Worm (Caenorhabditis elegans): Measurements from ENCODE around the gene F26D11.2.

DNA sequence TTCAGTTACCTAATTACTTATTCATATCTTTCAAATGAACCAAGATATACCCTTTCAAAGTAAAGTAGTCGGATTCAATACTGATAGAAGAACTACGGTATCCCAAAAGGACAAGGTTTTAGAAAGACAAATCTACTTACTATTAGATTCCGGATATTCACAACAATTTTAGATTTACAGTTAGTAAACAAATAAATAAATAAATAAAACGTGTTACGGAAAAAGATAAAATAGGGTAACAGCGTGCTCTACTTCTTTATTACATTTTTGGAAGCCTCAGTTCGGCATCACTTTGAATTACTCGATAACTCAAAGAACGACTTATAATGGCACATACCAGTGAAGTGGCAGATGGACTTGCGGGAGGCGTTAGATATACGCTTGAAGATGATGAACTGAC lies 45.9 kb downstream of the F26D11.2 start, which contains the start of gene Y97E10AR.8:
- no peak for TF ChIP-seq zag-1 (tag; optimal IDR thresholded peaks at IDR 0.05)
- TF ChIP-seq snpc-4 (tag; optimal IDR thresholded peaks at IDR 0.05), result no peak

Measured in whole organism, L1 larva.